Fruit fly (Drosophila melanogaster): Measurements from ENCODE around the gene ymp.

Gene ymp

dm6 chr3R:25640463-25640862 lies 31.5 kb upstream of the ymp start (continued):
- TF ChIP-seq CrebB (tag; optimal IDR thresholded peaks at IDR 0.05): no peak
- TF ChIP-seq Hsf (GFP tag; optimal IDR thresholded peaks at IDR 0.05): peak; percentile 18
- TF ChIP-seq Hr78 (GFP tag; optimal IDR thresholded peaks at IDR 0.05): no peak
- peak; percentile 6 for TF ChIP-seq CG12744 (GFP tag; optimal IDR thresholded peaks at IDR 0.05)
- no peak for TF ChIP-seq wek (GFP tag; optimal IDR thresholded peaks at IDR 0.05)
- TF ChIP-seq CG30020 (tag; optimal IDR thresholded peaks at IDR 0.05): no peak
- no peak for TF ChIP-seq ewg (GFP tag; optimal IDR thresholded peaks at IDR 0.05)
- TF ChIP-seq CG2712 (tag; optimal IDR thresholded peaks at IDR 0.05): peak; percentile 75
- TF ChIP-seq org-1 (GFP tag; optimal IDR thresholded peaks at IDR 0.05): peak; percentile 35
- TF ChIP-seq ab (GFP tag; optimal IDR thresholded peaks at IDR 0.05): no peak
- no peak for TF ChIP-seq gsb (GFP tag; IDR thresholded peaks at IDR 0.05)
- TF ChIP-seq gcm (GFP tag; optimal IDR thresholded peaks at IDR 0.05): peak; percentile 30
- TF ChIP-seq Trl (optimal IDR thresholded peaks at IDR 0.05): no peak
- peak; percentile 22 for TF ChIP-seq Trl (GFP tag; optimal IDR thresholded peaks at IDR 0.05)
- peak; percentile 46 for TF ChIP-seq CG13424 (tag; optimal IDR thresholded peaks at IDR 0.05)
- TF ChIP-seq slou (GFP tag; optimal IDR thresholded peaks at IDR 0.05): peak; percentile 21
- no peak for TF ChIP-seq dimm (GFP tag; IDR thresholded peaks at IDR 0.05)
- no peak for TF ChIP-seq CG1792 (GFP tag; optimal IDR thresholded peaks at IDR 0.05)
- TF ChIP-seq gt (GFP tag; IDR thresholded peaks at IDR 0.05): 0 out of 2 replicates have a peak, but pooled peaks have one; percentile 30
- TF ChIP-seq CG31365 (tag; optimal IDR thresholded peaks at IDR 0.05): no peak
- TF ChIP-seq Atf-2 (GFP tag; optimal IDR thresholded peaks at IDR 0.05): no peak
- peak; percentile 82 for TF ChIP-seq ara (GFP tag; IDR thresholded peaks at IDR 0.05)
- peak; percentile 79 for TF ChIP-seq gem (tag; optimal IDR thresholded peaks at IDR 0.05)
- TF ChIP-seq CG3838 (GFP tag; optimal IDR thresholded peaks at IDR 0.05): no peak
- TF ChIP-seq CG9817 (tag; optimal IDR thresholded peaks at IDR 0.05): peak; percentile 16
- no peak for TF ChIP-seq toy (GFP tag; IDR thresholded peaks at IDR 0.05)
- TF ChIP-seq Meics (GFP tag; optimal IDR thresholded peaks at IDR 0.05): peak; percentile 36
- TF ChIP-seq zfh2 (GFP tag; optimal IDR thresholded peaks at IDR 0.05): no peak
- no peak for TF ChIP-seq D19B (GFP tag; optimal IDR thresholded peaks at IDR 0.05)
- TF ChIP-seq GATAe (GFP tag; conservative IDR thresholded peaks at IDR 0.05): no peak
- no peak for TF ChIP-seq chinmo (GFP tag; IDR thresholded peaks at IDR 0.05; ENCODE audit: partially characterized antibody)
- TF ChIP-seq CG8765 (GFP tag; IDR thresholded peaks at IDR 0.05): peak; percentile 70
- peak; percentile 52; the same call in 1 of the 2 replicates for TF ChIP-seq Awh (GFP tag; IDR thresholded peaks at IDR 0.05)
- TF ChIP-seq H15 (GFP tag; IDR thresholded peaks at IDR 0.05): 0 out of 3 replicates have a peak, but pooled peaks have one; percentile 35
- TF ChIP-seq Kr (GFP tag; optimal IDR thresholded peaks at IDR 0.05): no peak
- TF ChIP-seq Aef1 (GFP tag; IDR thresholded peaks at IDR 0.05): peak; percentile 61; the same call in 2 of the 3 replicates
- TF ChIP-seq ken (GFP tag; IDR thresholded peaks at IDR 0.05): peak; percentile 70; the same call in 2 of the 3 replicates
- TF ChIP-seq br (optimal IDR thresholded peaks at IDR 0.05): no peak
- no peak for TF ChIP-seq CG42726 (GFP tag; IDR thresholded peaks at IDR 0.05; ENCODE audit: partially characterized antibody)
- peak; percentile 11 for TF ChIP-seq CG15479 (GFP tag; optimal IDR thresholded peaks at IDR 0.05)
- peak; percentile 20 for TF ChIP-seq Spps (tag; optimal IDR thresholded peaks at IDR 0.05)
- peak; percentile 18; the same call in 1 of the 2 replicates for TF ChIP-seq CG5953 (GFP tag; IDR thresholded peaks at IDR 0.05)
- TF ChIP-seq Adf1 (GFP tag; IDR thresholded peaks at IDR 0.05): no peak
- TF ChIP-seq CG34224 (GFP tag; IDR thresholded peaks at IDR 0.05; ENCODE audit: partially characterized antibody): no peak
- no peak for TF ChIP-seq ro (GFP tag; IDR thresholded peaks at IDR 0.05)
- TF ChIP-seq gfzf (GFP tag; optimal IDR thresholded peaks at IDR 0.05): no peak
- TF ChIP-seq MBD-R2 (GFP tag; IDR thresholded peaks at IDR 0.05): no peak
- TF ChIP-seq CG32772 (GFP tag; IDR thresholded peaks at IDR 0.05): peak; percentile 21; the same call in 1 of the 2 replicates
- TF ChIP-seq Opbp (GFP tag; IDR thresholded peaks at IDR 0.05; ENCODE audit: partially characterized antibody): no peak
- no peak for TF ChIP-seq otp (GFP tag; IDR thresholded peaks at IDR 0.05)
- peak; percentile 67; the same call in 2 of the 3 replicates for TF ChIP-seq ci (GFP tag; IDR thresholded peaks at IDR 0.05)
- no peak for TF ChIP-seq exex (tag; optimal IDR thresholded peaks at IDR 0.05)

All from whole organism, embryonic.